Worm (Caenorhabditis elegans) whole organism, L1 larva: ENCODE measurements around the gene unc-39.

Experiments used
- ama-1 ChIP-seq: fragments of 150-350 bp; optimal IDR thresholded peaks from 2 replicates; lab custom pipeline; 2014
- ceh-82 ChIP-seq, 3 experiments: fragments of 150-350 bp in 1 of 3; sonication (generic microtip) in 2 of 3; optimal IDR thresholded peaks; 2 replicates each; lab custom pipeline; 2014 to 2017; ENCODE audit warnings: missing biosample characterization in 3 of 3, missing genetic modification characterization in 3 of 3
- jun-1 ChIP-seq: fragments of 150-350 bp; optimal IDR thresholded peaks from 2 replicates; lab custom pipeline; 2014; ENCODE audit warnings: missing biosample characterization, missing genetic modification reagents, missing genetic modification characterization
- lin-13 ChIP-seq: fragments of 150-350 bp; optimal IDR thresholded peaks from 2 replicates; lab custom pipeline; 2014; ENCODE audit warnings: missing biosample characterization, missing genetic modification reagents, missing genetic modification characterization
- lin-35 ChIP-seq, 2 experiments: fragments of 150-350 bp; optimal IDR thresholded peaks; 2 replicates each; lab custom pipeline; 2014; ENCODE audit warnings: missing biosample characterization in 2 of 2, missing genetic modification characterization in 2 of 2, missing genetic modification reagents in 2 of 2
- lsy-2 ChIP-seq, 2 experiments: fragments of 150-350 bp; optimal IDR thresholded peaks; 2 replicates each; lab custom pipeline; 2014; ENCODE audit warnings: missing biosample characterization in 2 of 2, missing genetic modification characterization in 2 of 2
- nhr-237 ChIP-seq: fragments of 150-350 bp; optimal IDR thresholded peaks from 2 replicates; lab custom pipeline; 2014; ENCODE audit warnings: missing biosample characterization, missing genetic modification characterization
- nhr-76 ChIP-seq: sonication (generic microtip); optimal IDR thresholded peaks from 2 replicates; lab custom pipeline; 2017; ENCODE audit warnings: missing biosample characterization, missing genetic modification characterization
- snpc-4 ChIP-seq: fragments of 150-350 bp; optimal IDR thresholded peaks from 2 replicates; lab custom pipeline; 2014; ENCODE audit warnings: missing biosample characterization, missing genetic modification characterization
- sup-37 ChIP-seq: fragments of 200-800 bp; sonication (Bioruptor generic); optimal IDR thresholded peaks from 2 replicates; lab custom pipeline; 2018; ENCODE audit warnings: mild to moderate bottlenecking, missing genetic modification characterization, missing compliant biosample characterization
- ztf-4 ChIP-seq: fragments of 150-350 bp; optimal IDR thresholded peaks from 2 replicates; lab custom pipeline; 2014; ENCODE audit warnings: missing biosample characterization, missing genetic modification characterization

- no peak for TF ChIP-seq ztf-4 (tag; lab: Kevin White, UChicago)
- no peak for TF ChIP-seq ama-1 (lab: Kevin White, UChicago)
- TF ChIP-seq ceh-82 (tag; optimal IDR thresholded peaks at IDR 0.05; lab: Kevin White, UChicago), result no peak
- TF ChIP-seq nhr-237 (tag; lab: Kevin White, UChicago), result no peak
- TF ChIP-seq jun-1, result no peak
- TF ChIP-seq snpc-4, result peak; percentile 86
- no peak for TF ChIP-seq nhr-76 (tag; lab: Kevin White, UChicago)
- no peak for TF ChIP-seq lin-13
- TF ChIP-seq sup-37 (GFP tag; lab: Kevin White, UChicago), result no peak
- no peak for TF ChIP-seq lin-35 (GFP tag; optimal IDR thresholded peaks at IDR 0.05; lab: Kevin White, UChicago)
- TF ChIP-seq lsy-2 (tag; optimal IDR thresholded peaks at IDR 0.05; lab: Kevin White, UChicago), result no peak
Measured at ce11 chrV:14358577-14358976, 14.3 kb upstream of the unc-39 start, which contains the start of gene Y49A3A.4.
